Worm (Caenorhabditis elegans): ENCODE results near the gene eif-2Bepsilon.
A peak's percentile ranks its signal among the peaks of the same experiment; 100 is the strongest.

Gene eif-2Bepsilon

ce11 chrII:8631766-8632165, 29.9 kb upstream of the eif-2Bepsilon start (continued):
- TF ChIP-seq bed-1 (GFP tag; IDR thresholded peaks at IDR 0.05), result no peak
- TF ChIP-seq ets-4 (GFP tag; optimal IDR thresholded peaks at IDR 0.05), result no peak
- TF ChIP-seq fkh-3 (tag; optimal IDR thresholded peaks at IDR 0.05), result no peak
- no peak for TF ChIP-seq ceh-27 (GFP tag; optimal IDR thresholded peaks at IDR 0.05)
- TF ChIP-seq rcor-1 (GFP tag; IDR thresholded peaks at IDR 0.05), result no peak
- TF ChIP-seq F55B11.4 (tag; optimal IDR thresholded peaks at IDR 0.05; ENCODE audit: borderline replicate concordance, insufficient read depth), result no peak
- TF ChIP-seq tbp1 (GFP tag; optimal IDR thresholded peaks at IDR 0.05), result peak; percentile 82
- no peak for TF ChIP-seq gei-17 (GFP tag; optimal IDR thresholded peaks at IDR 0.05)
- TF ChIP-seq zim-3 (tag; optimal IDR thresholded peaks at IDR 0.05), result no peak
- no peak for TF ChIP-seq F39B2.1 (GFP tag; IDR thresholded peaks at IDR 0.05)
- TF ChIP-seq Y53G8AR.9 (GFP tag; conservative IDR thresholded peaks at IDR 0.05), result no peak
- TF ChIP-seq snpc-4 (GFP tag; optimal IDR thresholded peaks at IDR 0.05), result no peak
- TF ChIP-seq snpc-4 (tag; optimal IDR thresholded peaks at IDR 0.05), result no peak
- TF ChIP-seq xnd-1 (tag; optimal IDR thresholded peaks at IDR 0.05), result no peak
- TF ChIP-seq nhr-120 (GFP tag; IDR thresholded peaks at IDR 0.05), result no peak
- TF ChIP-seq aptf-3 (GFP tag; IDR thresholded peaks at IDR 0.05), result no peak
- no peak for TF ChIP-seq ztf-26 (tag; optimal IDR thresholded peaks at IDR 0.05)
- no peak for TF ChIP-seq C06A6.2 (GFP tag; conservative IDR thresholded peaks at IDR 0.05)
- no peak for TF ChIP-seq athp-1 (tag; optimal IDR thresholded peaks at IDR 0.05)
- TF ChIP-seq Y67H2A.10 (GFP tag; conservative IDR thresholded peaks at IDR 0.05), result no peak
- no peak for TF ChIP-seq sdz-38 (tag; optimal IDR thresholded peaks at IDR 0.05)
- no peak for TF ChIP-seq F57C9.4 (tag; optimal IDR thresholded peaks at IDR 0.05)
- peak; percentile 13 for TF ChIP-seq lsl-1 (GFP tag; optimal IDR thresholded peaks at IDR 0.05)
- TF ChIP-seq ztf-22 (GFP tag; optimal IDR thresholded peaks at IDR 0.05), result no peak
- TF ChIP-seq him-1 (tag; optimal IDR thresholded peaks at IDR 0.05), result no peak
- peak; percentile 36; the same call in 1 of the 2 replicates for TF ChIP-seq hsf-1 (GFP tag; IDR thresholded peaks at IDR 0.05)
- TF ChIP-seq sptf-2 (GFP tag; optimal IDR thresholded peaks at IDR 0.05), result peak; percentile 90
- TF ChIP-seq ceh-79 (tag; optimal IDR thresholded peaks at IDR 0.05), result no peak
- no peak for TF ChIP-seq hmg-20 (GFP tag; IDR thresholded peaks at IDR 0.05)
- no peak for TF ChIP-seq lag-1 (GFP tag; IDR thresholded peaks at IDR 0.05)
- no peak for TF ChIP-seq Y53F4B.3 (GFP tag; IDR thresholded peaks at IDR 0.05)
- no peak for TF ChIP-seq nfya-1 (tag; optimal IDR thresholded peaks at IDR 0.05; ENCODE audit: borderline replicate concordance, insufficient read depth)
- TF ChIP-seq die-1 (tag; optimal IDR thresholded peaks at IDR 0.05), result peak; percentile 34
- no peak for TF ChIP-seq bed-2 (GFP tag; IDR thresholded peaks at IDR 0.05)
- TF ChIP-seq rpc-1 (optimal IDR thresholded peaks at IDR 0.05), result peak; percentile 53
- TF ChIP-seq rpc-1 (tag; optimal IDR thresholded peaks at IDR 0.05), result peak; percentile 76
- no peak for TF ChIP-seq unc-130 (GFP tag; optimal IDR thresholded peaks at IDR 0.05)
- TF ChIP-seq Y79H2A.3 (GFP tag; conservative IDR thresholded peaks at IDR 0.05), result no peak
- TF ChIP-seq madf-10 (tag; optimal IDR thresholded peaks at IDR 0.05), result no peak
- TF ChIP-seq egl-18 (GFP tag; IDR thresholded peaks at IDR 0.05), result no peak
- no peak for TF ChIP-seq let-607 (tag; optimal IDR thresholded peaks at IDR 0.05)
- TF ChIP-seq T07F8.4 (tag; optimal IDR thresholded peaks at IDR 0.05), result no peak
- no peak for TF ChIP-seq nhr-27 (tag; optimal IDR thresholded peaks at IDR 0.05)
- no peak for TF ChIP-seq somi-1 (GFP tag; optimal IDR thresholded peaks at IDR 0.05)
- no peak for TF ChIP-seq madf-6 (GFP tag; IDR thresholded peaks at IDR 0.05)

All from whole organism, young adult.